Worm (Caenorhabditis elegans) whole organism, mixed stage, embryonic: ENCODE measurements around the gene F15H10.7.

Experiments used
- lsy-2 ChIP-seq: fragments of 150-350 bp; optimal IDR thresholded peaks from 2 replicates; lab custom pipeline; 2014; ENCODE audit warnings: missing biosample characterization, missing genetic modification characterization
- nhr-76 ChIP-seq: sonication (generic microtip); optimal IDR thresholded peaks from 2 replicates; lab custom pipeline; 2017; ENCODE audit warnings: missing biosample characterization, missing genetic modification characterization
- pha-4 ChIP-seq: fragments of 150-350 bp; optimal IDR thresholded peaks from 2 replicates; lab custom pipeline; 2018; ENCODE audit warnings: missing biosample characterization, missing genetic modification reagents, missing genetic modification characterization
- sem-2 ChIP-seq: fragments of 200-800 bp; sonication (Bioruptor generic); optimal IDR thresholded peaks from 2 replicates; lab custom pipeline; 2018; ENCODE audit warnings: mild to moderate bottlenecking, missing genetic modification characterization, missing compliant biosample characterization
- ztf-11 ChIP-seq: fragments of 150-350 bp; optimal IDR thresholded peaks from 2 replicates; lab custom pipeline; 2014; ENCODE audit warnings: missing biosample characterization, missing genetic modification characterization

- TF ChIP-seq lsy-2 (no peak), ztf-11 (tag; lab: Kevin White, UChicago) (no peak), pha-4 (tag; lab: Kevin White, UChicago) (no peak), sem-2 (GFP tag; lab: Kevin White, UChicago) (no peak), nhr-76 (tag; lab: Kevin White, UChicago) (no peak)
Measured at ce11 chrV:10435198-10435597, 29.0 kb upstream of the F15H10.7 start.
